Worm (Caenorhabditis elegans): ENCODE measurements around the gene C17B7.5.
"Not testable (repeated sequence)": the region's sequence is repeated elsewhere in the genome, so short reads cannot be mapped to it uniquely, and the experiment has no call there.

The C17B7.5 gene

ce11 chrV:3362475-3362874, 29.0 kb downstream of the C17B7.5 start, which contains the start of gene C04E12.4:
Gene C04E12.4 (plus strand): TSS chrV:3362775.
- TF ChIP-seq nhr-20 (tag; optimal IDR thresholded peaks at IDR 0.05) (peak; percentile 16), elt-3 (tag; optimal IDR thresholded peaks at IDR 0.05) (peak in 1 of 6 experiments; percentile 38), tbx-2 (tag; optimal IDR thresholded peaks at IDR 0.05) (no peak), efl-1 (optimal IDR thresholded peaks at IDR 0.05) (no peak), efl-1 (GFP tag; optimal IDR thresholded peaks at IDR 0.05 in 1 of 2) (peak in 1 of 2 experiments; percentile 47), vab-15 (tag; optimal IDR thresholded peaks at IDR 0.05) (no peak), nhr-71 (tag; optimal IDR thresholded peaks at IDR 0.05) (no peak), lir-3 (tag; optimal IDR thresholded peaks at IDR 0.05; ENCODE audit: poor library complexity) (no peak)

DNA sequence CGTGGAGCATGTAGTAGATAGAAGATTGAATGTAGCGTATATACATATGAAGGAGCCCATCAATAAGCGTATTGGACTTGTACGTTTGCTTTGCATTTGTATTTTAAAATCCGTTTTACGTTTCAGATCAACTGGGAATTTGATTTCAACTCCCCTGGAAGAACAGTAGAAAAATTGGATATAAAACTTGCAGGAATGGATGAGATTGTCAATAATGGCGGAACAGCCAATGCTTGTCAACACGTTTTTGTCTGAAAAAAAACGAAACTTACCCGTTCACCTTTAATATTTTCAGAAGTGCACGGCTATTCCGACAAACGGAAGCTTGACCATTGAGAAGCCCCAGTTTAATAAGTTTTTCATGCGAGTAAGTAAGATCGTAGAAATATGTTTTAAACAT, 34.3 kb downstream of the C17B7.5 start, which contains the start of gene C04E12.2:
Gene C04E12.2, plus strand, starts transcription at position 301 of the 400 bp plus-strand sequence.
- not testable (repeated sequence) for TF ChIP-seq fos-1, lsy-2, nhr-11 (tag; optimal IDR thresholded peaks at IDR 0.05)

DNA sequence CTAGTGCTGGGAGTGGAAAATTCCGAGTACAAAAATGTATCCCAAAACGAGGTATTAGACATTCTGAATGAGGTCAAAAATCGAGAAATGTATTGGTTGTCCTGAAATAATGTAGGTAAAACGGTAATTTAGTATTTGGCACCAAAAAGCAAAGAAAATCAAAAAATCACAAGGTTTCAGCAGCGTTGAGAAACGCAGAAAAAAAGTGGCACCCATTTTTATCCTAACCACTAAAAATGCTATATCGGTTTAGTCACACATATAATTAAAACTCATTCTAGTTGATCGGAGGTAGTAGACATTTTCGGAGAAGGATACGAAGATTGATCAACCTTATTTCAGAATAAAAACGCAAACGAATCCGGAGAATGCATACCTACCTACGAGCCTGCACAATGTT, 39.2 kb downstream of the C17B7.5 start, which contains the start of gene srx-121:
Gene srx-121, minus strand, starts transcription at position 101 of the 400 bp plus-strand sequence.
- no peak for TF ChIP-seq mep-1 (tag; optimal IDR thresholded peaks at IDR 0.05)
- no peak for TF ChIP-seq skn-1 (tag; optimal IDR thresholded peaks at IDR 0.05)
- TF ChIP-seq hpl-2 (GFP tag; optimal IDR thresholded peaks at IDR 0.05): no peak
- TF ChIP-seq unc-130 (tag; optimal IDR thresholded peaks at IDR 0.05): no peak
- no peak for TF ChIP-seq ceh-90 (tag; optimal IDR thresholded peaks at IDR 0.05)
- no peak for TF ChIP-seq C34B4.2 (tag; optimal IDR thresholded peaks at IDR 0.05)
- TF ChIP-seq aly-2 (tag; optimal IDR thresholded peaks at IDR 0.05): no peak
- no peak for TF ChIP-seq ztf-4 (tag; optimal IDR thresholded peaks at IDR 0.05)
- no peak for TF ChIP-seq nhr-12 (tag; optimal IDR thresholded peaks at IDR 0.05)
- no peak for TF ChIP-seq pag-3 (tag; optimal IDR thresholded peaks at IDR 0.05; ENCODE audit: borderline replicate concordance, insufficient read depth)
- no peak for TF ChIP-seq grh-1 (GFP tag; IDR thresholded peaks at IDR 0.05)
- no peak for TF ChIP-seq vab-15 (tag; optimal IDR thresholded peaks at IDR 0.05)
- TF ChIP-seq lin-15B (tag; optimal IDR thresholded peaks at IDR 0.05): no peak
- TF ChIP-seq Y116A8C.19 (tag; optimal IDR thresholded peaks at IDR 0.05; ENCODE audit: borderline replicate concordance): no peak
- no peak for TF ChIP-seq C16A3.4 (tag; optimal IDR thresholded peaks at IDR 0.05)
- TF ChIP-seq tlp-1 (tag; optimal IDR thresholded peaks at IDR 0.05): no peak
- TF ChIP-seq unc-98 (GFP tag; IDR thresholded peaks at IDR 0.05): no peak
- TF ChIP-seq zip-4 (GFP tag; optimal IDR thresholded peaks at IDR 0.05): no peak

DNA sequence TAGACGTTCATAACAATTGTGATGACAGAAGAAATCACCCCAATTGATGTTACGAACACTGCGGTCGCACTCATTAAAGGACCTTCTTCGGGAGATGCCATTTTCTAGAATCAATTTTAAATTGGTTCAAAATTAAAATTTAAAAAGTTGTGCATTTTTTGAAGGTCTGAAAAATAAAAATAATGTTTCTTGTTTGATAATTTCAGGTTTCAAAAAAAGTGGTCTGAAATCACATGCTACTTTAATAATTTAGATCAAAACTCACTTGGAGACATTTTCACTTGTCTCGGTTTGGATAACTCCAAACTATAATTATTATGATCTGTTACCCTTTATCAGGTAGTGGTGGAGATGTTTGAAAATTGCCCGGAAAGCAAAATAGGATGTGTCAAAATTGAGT, 43.5 kb downstream of the C17B7.5 start, which contains the start of gene srbc-2:
Gene srbc-2, minus strand, starts transcription at position 101 of the 400 bp plus-strand sequence.
- no peak for TF ChIP-seq sptf-1 (tag; optimal IDR thresholded peaks at IDR 0.05)
- no peak for TF ChIP-seq ceh-82 (tag; optimal IDR thresholded peaks at IDR 0.05)
- TF ChIP-seq dsc-1 (tag; optimal IDR thresholded peaks at IDR 0.05): no peak
- no peak for TF ChIP-seq lir-3 (tag; optimal IDR thresholded peaks at IDR 0.05; ENCODE audit: poor library complexity)
- TF ChIP-seq swsn-7 (tag; optimal IDR thresholded peaks at IDR 0.05): no peak
- TF ChIP-seq ceh-63 (GFP tag; optimal IDR thresholded peaks at IDR 0.05): no peak
- TF ChIP-seq nhr-90 (tag; optimal IDR thresholded peaks at IDR 0.05; ENCODE audit: poor library complexity): no peak
- TF ChIP-seq unc-62 (GFP tag; optimal IDR thresholded peaks at IDR 0.05): no peak

- TF ChIP-seq blmp-1 (tag; optimal IDR thresholded peaks at IDR 0.05) (peak; percentile 26), dpl-1 (GFP tag; optimal IDR thresholded peaks at IDR 0.05) (peak in 2 of 3 experiments; percentile 15 to 17), fkh-8 (tag; optimal IDR thresholded peaks at IDR 0.05) (no peak), snu-23 (GFP tag; optimal IDR thresholded peaks at IDR 0.05) (peak; percentile 42), elt-2 (tag; optimal IDR thresholded peaks at IDR 0.05) (no peak), xbp-1 (tag; optimal IDR thresholded peaks at IDR 0.05) (no peak), hpl-2 (GFP tag; optimal IDR thresholded peaks at IDR 0.05) (no peak), nhr-76 (tag; optimal IDR thresholded peaks at IDR 0.05) (no peak), hlh-17 (GFP tag; optimal IDR thresholded peaks at IDR 0.05; ENCODE audit: borderline replicate concordance) (no peak), mab-9 (GFP tag; IDR thresholded peaks at IDR 0.05) (no peak), egl-27 (tag; optimal IDR thresholded peaks at IDR 0.05) (no peak), ztf-4 (tag; optimal IDR thresholded peaks at IDR 0.05) (no peak), fos-1 (tag; optimal IDR thresholded peaks at IDR 0.05) (no peak), sptf-1 (tag; optimal IDR thresholded peaks at IDR 0.05) (no peak), efl-1 (optimal IDR thresholded peaks at IDR 0.05) (peak; percentile 15 to 17), efl-1 (GFP tag; optimal IDR thresholded peaks at IDR 0.05 in 1 of 2) (no peak), mef-2 (tag; optimal IDR thresholded peaks at IDR 0.05) (no peak)
These were observed 54.9 kb downstream of the C17B7.5 start for ce11 chrV:3388299-3388698.
